1 fruit fly cellular context compared by ENCODE assay signal in the genomic region with DNA sequence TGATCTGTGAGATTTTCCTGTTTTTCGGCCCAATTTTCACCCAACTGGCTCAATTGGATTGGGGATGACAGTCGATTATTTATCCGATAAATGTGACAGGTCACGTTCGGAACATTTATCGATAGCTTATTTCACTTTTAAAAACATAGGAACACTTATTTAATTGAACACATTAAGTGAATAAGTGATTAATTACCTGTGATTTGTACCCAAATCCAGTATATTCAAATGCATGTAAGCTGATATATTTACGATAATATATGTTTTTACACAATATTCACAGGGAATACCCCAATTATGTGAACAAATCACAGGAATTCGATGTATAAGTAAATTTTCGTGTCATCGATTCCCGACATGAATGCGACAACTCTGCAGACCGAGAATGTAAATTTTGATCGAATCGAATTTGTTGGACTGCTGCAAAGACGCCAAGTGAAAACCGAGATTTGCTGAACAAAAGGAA.
TF ChIP-seq lines count a peak whose summit lies in the region.

Gene EMC3 (minus strand): TSS at position 81 of the 466 bp plus-strand sequence.
Gene Dpy-30L1 (plus strand): TSS at position 311 of the 466 bp plus-strand sequence.

TF ChIP-seq in whole organism, embryonic, 481 proteins besides CTCF, POLR2A, EP300 and RAD21 (continued from another document and continues in another):
- TF ChIP-seq so (GFP tag; IDR thresholded peaks at IDR 0.05; lab: Robert Waterston, UW) (peak; percentile 48; the same call in 1 of the 3 replicates), tap (tag; optimal IDR thresholded peaks at IDR 0.05; lab: Kevin White, UChicago) (no peak), jumu (GFP tag; optimal IDR thresholded peaks at IDR 0.05; lab: Kevin White, UChicago) (peak; percentile 27), bab2 (GFP tag; optimal IDR thresholded peaks at IDR 0.05; lab: Kevin White, UChicago) (peak; percentile 40), CG3281 (GFP tag; optimal IDR thresholded peaks at IDR 0.05; lab: Kevin White, UChicago) (no peak), Doc2 (GFP tag; IDR thresholded peaks at IDR 0.05; lab: Robert Waterston, UW) (no peak), BtbVII (GFP tag; optimal IDR thresholded peaks at IDR 0.05; lab: Kevin White, UChicago) (no peak), CG11247 (GFP tag; IDR thresholded peaks at IDR 0.05; lab: Robert Waterston, UW) (0 out of 2 replicates have a peak, but pooled peaks have one; percentile 16), CG1529 (GFP tag; optimal IDR thresholded peaks at IDR 0.05; lab: Kevin White, UChicago) (no peak), Opbp (GFP tag; IDR thresholded peaks at IDR 0.05; lab: Robert Waterston, UW; ENCODE audit: partially characterized antibody) (peak; percentile 72; the same call in 2 of the 3 replicates), yki (optimal IDR thresholded peaks at IDR 0.05; lab: Kevin White, UChicago) (no peak), pfk (GFP tag; optimal IDR thresholded peaks at IDR 0.05; lab: Kevin White, UChicago) (no peak), ac (GFP tag; optimal IDR thresholded peaks at IDR 0.05; lab: Kevin White, UChicago) (no peak), hth (optimal IDR thresholded peaks at IDR 0.05; lab: Kevin White, UChicago) (no peak), CG17328 (GFP tag; IDR thresholded peaks at IDR 0.05; lab: Robert Waterston, UW) (no peak), gcm2 (GFP tag; optimal IDR thresholded peaks at IDR 0.05; lab: Kevin White, UChicago) (peak; percentile 12), kay (GFP tag; optimal IDR thresholded peaks at IDR 0.05; lab: Kevin White, UChicago) (peak; percentile 30), ro (GFP tag; IDR thresholded peaks at IDR 0.05; lab: Robert Waterston, UW) (no peak), croc (GFP tag; conservative IDR thresholded peaks at IDR 0.05; lab: Robert Waterston, UW) (no peak), CG32532 (GFP tag; IDR thresholded peaks at IDR 0.05; lab: Robert Waterston, UW) (peak; percentile 42; the same call in 1 of the 2 replicates), CG8765 (GFP tag; IDR thresholded peaks at IDR 0.05; lab: Robert Waterston, UW) (no peak), repo (GFP tag; optimal IDR thresholded peaks at IDR 0.05; lab: Kevin White, UChicago) (no peak), dmrt11E (tag; optimal IDR thresholded peaks at IDR 0.05; lab: Kevin White, UChicago) (peak; percentile 63), psq (GFP tag; optimal IDR thresholded peaks at IDR 0.05; lab: Kevin White, UChicago) (no peak), CG1792 (GFP tag; optimal IDR thresholded peaks at IDR 0.05; lab: Kevin White, UChicago) (peak; percentile 28), run (tag; optimal IDR thresholded peaks at IDR 0.05; lab: Kevin White, UChicago) (no peak), Optix (GFP tag; IDR thresholded peaks at IDR 0.05; lab: Robert Waterston, UW) (no peak), Pdp1 (GFP tag; optimal IDR thresholded peaks at IDR 0.05; lab: Kevin White, UChicago) (peak; percentile 24 to 53), Jarid2 (GFP tag; optimal IDR thresholded peaks at IDR 0.05; lab: Kevin White, UChicago) (no peak), btn (GFP tag; optimal IDR thresholded peaks at IDR 0.05; lab: Kevin White, UChicago) (no peak), ara (GFP tag; IDR thresholded peaks at IDR 0.05; lab: Robert Waterston, UW) (no peak), seq (GFP tag; IDR thresholded peaks at IDR 0.05; lab: Robert Waterston, UW) (no peak), ham (GFP tag; IDR thresholded peaks at IDR 0.05; lab: Robert Waterston, UW) (no peak), CG17359 (tag; optimal IDR thresholded peaks at IDR 0.05; lab: Kevin White, UChicago) (peak; percentile 59), fd64A (GFP tag; optimal IDR thresholded peaks at IDR 0.05; lab: Kevin White, UChicago) (no peak), TFAM (GFP tag; optimal IDR thresholded peaks at IDR 0.05; lab: Kevin White, UChicago) (no peak), CG11723 (GFP tag; optimal IDR thresholded peaks at IDR 0.05; lab: Kevin White, UChicago) (no peak), CG3847 (GFP tag; IDR thresholded peaks at IDR 0.05; lab: Robert Waterston, UW) (peak; percentile 56), unc-4 (GFP tag; IDR thresholded peaks at IDR 0.05; lab: Robert Waterston, UW; ENCODE audit: partially characterized antibody) (peak; percentile 92), CG8290 (GFP tag; optimal IDR thresholded peaks at IDR 0.05; lab: Kevin White, UChicago) (no peak), CG8290 (tag; optimal IDR thresholded peaks at IDR 0.05; lab: Kevin White, UChicago) (no peak), sug (tag; optimal IDR thresholded peaks at IDR 0.05; lab: Kevin White, UChicago) (no peak), unpg (GFP tag; optimal IDR thresholded peaks at IDR 0.05; lab: Kevin White, UChicago) (no peak), CG3163 (GFP tag; optimal IDR thresholded peaks at IDR 0.05; lab: Kevin White, UChicago) (peak; percentile 12), az2 (GFP tag; optimal IDR thresholded peaks at IDR 0.05; lab: Kevin White, UChicago) (peak; percentile 49), CG8944 (GFP tag; optimal IDR thresholded peaks at IDR 0.05; lab: Kevin White, UChicago) (peak; percentile 29), CG15514 (GFP tag; optimal IDR thresholded peaks at IDR 0.05; lab: Kevin White, UChicago) (peak; percentile 71), cwo (GFP tag; optimal IDR thresholded peaks at IDR 0.05; lab: Kevin White, UChicago) (no peak), CG4404 (GFP tag; IDR thresholded peaks at IDR 0.05; lab: Robert Waterston, UW) (no peak), CoRest (tag; optimal IDR thresholded peaks at IDR 0.05; lab: Kevin White, UChicago) (peak; percentile 74), E2f2 (GFP tag; IDR thresholded peaks at IDR 0.05; lab: Robert Waterston, UW) (peak; percentile 54; the same call in 1 of the 2 replicates), CG2129 (GFP tag; IDR thresholded peaks at IDR 0.05; lab: Robert Waterston, UW; ENCODE audit: partially characterized antibody) (peak; percentile 82), nom (GFP tag; optimal IDR thresholded peaks at IDR 0.05; lab: Kevin White, UChicago) (no peak), CG31388 (GFP tag; optimal IDR thresholded peaks at IDR 0.05; lab: Kevin White, UChicago) (no peak), gt (GFP tag; IDR thresholded peaks at IDR 0.05; lab: Robert Waterston, UW) (no peak), sob (GFP tag; IDR thresholded peaks at IDR 0.05; lab: Robert Waterston, UW) (peak; percentile 55; the same call in 1 of the 2 replicates), Tbp (GFP tag; optimal IDR thresholded peaks at IDR 0.05; lab: Kevin White, UChicago) (no peak), cad (GFP tag; optimal IDR thresholded peaks at IDR 0.05; lab: Kevin White, UChicago) (no peak), Dad (GFP tag; optimal IDR thresholded peaks at IDR 0.05; lab: Kevin White, UChicago) (peak; percentile 32), CG2202 (tag; optimal IDR thresholded peaks at IDR 0.05; lab: Kevin White, UChicago) (peak; percentile 24), Xrp1 (GFP tag; IDR thresholded peaks at IDR 0.05; lab: Robert Waterston, UW) (peak; percentile 37; the same call in 1 of the 2 replicates), twi (tag; optimal IDR thresholded peaks at IDR 0.05; lab: Kevin White, UChicago) (no peak), C15 (GFP tag; IDR thresholded peaks at IDR 0.05; lab: Robert Waterston, UW) (no peak), chinmo (GFP tag; IDR thresholded peaks at IDR 0.05; lab: Robert Waterston, UW; ENCODE audit: partially characterized antibody) (peak; percentile 76; the same call in 1 of the 4 replicates), nerfin-1 (tag; optimal IDR thresholded peaks at IDR 0.05; lab: Kevin White, UChicago) (peak; percentile 41), tna (GFP tag; IDR thresholded peaks at IDR 0.05; lab: Robert Waterston, UW; ENCODE audit: partially characterized antibody) (peak; percentile 70), CG6272 (GFP tag; IDR thresholded peaks at IDR 0.05; lab: Robert Waterston, UW) (0 out of 2 replicates have a peak, but pooled peaks have one; percentile 27), Max (GFP tag; optimal IDR thresholded peaks at IDR 0.05; lab: Kevin White, UChicago) (peak; percentile 58), Atf-2 (GFP tag; optimal IDR thresholded peaks at IDR 0.05; lab: Kevin White, UChicago) (peak; percentile 24), sima (GFP tag; optimal IDR thresholded peaks at IDR 0.05; lab: Kevin White, UChicago) (no peak), CG11093 (GFP tag; IDR thresholded peaks at IDR 0.05; lab: Robert Waterston, UW) (no peak), bsh (GFP tag; optimal IDR thresholded peaks at IDR 0.05; lab: Kevin White, UChicago) (peak in 1 of 2 experiments; percentile 53), Bdp1 (GFP tag; optimal IDR thresholded peaks at IDR 0.05; lab: Kevin White, UChicago) (no peak), Meics (GFP tag; optimal IDR thresholded peaks at IDR 0.05; lab: Kevin White, UChicago) (no peak), fd96Cb (tag; optimal IDR thresholded peaks at IDR 0.05; lab: Kevin White, UChicago) (peak; percentile 2), CG1233 (GFP tag; optimal IDR thresholded peaks at IDR 0.05; lab: Kevin White, UChicago) (no peak), tio (GFP tag; optimal IDR thresholded peaks at IDR 0.05; lab: Kevin White, UChicago) (no peak), Ets97D (GFP tag; optimal IDR thresholded peaks at IDR 0.05; lab: Kevin White, UChicago) (peak; percentile 57), CG11398 (GFP tag; optimal IDR thresholded peaks at IDR 0.05; lab: Kevin White, UChicago) (no peak), pum (GFP tag; optimal IDR thresholded peaks at IDR 0.05; lab: Kevin White, UChicago) (peak; percentile 30), Rx (GFP tag; IDR thresholded peaks at IDR 0.05; lab: Robert Waterston, UW) (no peak), bigmax (GFP tag; optimal IDR thresholded peaks at IDR 0.05; lab: Kevin White, UChicago) (no peak), H2.0 (GFP tag; IDR thresholded peaks at IDR 0.05; lab: Robert Waterston, UW) (peak; percentile 48), CG18262 (tag; optimal IDR thresholded peaks at IDR 0.05; lab: Kevin White, UChicago) (peak; percentile 66), abd-A (tag; optimal IDR thresholded peaks at IDR 0.05; lab: Kevin White, UChicago) (no peak), CG7839 (tag; optimal IDR thresholded peaks at IDR 0.05; lab: Kevin White, UChicago) (no peak), ewg (GFP tag; optimal IDR thresholded peaks at IDR 0.05; lab: Kevin White, UChicago) (no peak), slbo (GFP tag; IDR thresholded peaks at IDR 0.05; lab: Robert Waterston, UW) (peak; percentile 60), dan (GFP tag; IDR thresholded peaks at IDR 0.05; lab: Robert Waterston, UW) (no peak), Fer2 (tag; optimal IDR thresholded peaks at IDR 0.05; lab: Kevin White, UChicago) (peak; percentile 2), Sry-δ (GFP tag; optimal IDR thresholded peaks at IDR 0.05; lab: Kevin White, UChicago) (peak; percentile 87), hkb (optimal IDR thresholded peaks at IDR 0.05; lab: Kevin White, UChicago) (no peak), hkb (GFP tag; IDR thresholded peaks at IDR 0.05; lab: Robert Waterston, UW) (peak; percentile 57), pros (GFP tag; optimal IDR thresholded peaks at IDR 0.05; lab: Kevin White, UChicago) (no peak), Nf-YA (GFP tag; IDR thresholded peaks at IDR 0.05; lab: Robert Waterston, UW) (no peak), gsb (GFP tag; IDR thresholded peaks at IDR 0.05; lab: Robert Waterston, UW) (no peak), CG9797 (GFP tag; optimal IDR thresholded peaks at IDR 0.05; lab: Kevin White, UChicago) (no peak), CG1602 (GFP tag; optimal IDR thresholded peaks at IDR 0.05; lab: Kevin White, UChicago) (peak; percentile 56), mld (GFP tag; IDR thresholded peaks at IDR 0.05; lab: Robert Waterston, UW; ENCODE audit: partially characterized antibody) (0 out of 3 replicates have a peak, but pooled peaks have one; percentile 29), zen2 (GFP tag; IDR thresholded peaks at IDR 0.05; lab: Robert Waterston, UW; ENCODE audit: partially characterized antibody) (peak; percentile 69; the same call in 1 of the 3 replicates), CG30403 (GFP tag; optimal IDR thresholded peaks at IDR 0.05; lab: Kevin White, UChicago) (peak; percentile 79), CG17361 (GFP tag; IDR thresholded peaks at IDR 0.05; lab: Robert Waterston, UW) (peak; percentile 67), Dfd (GFP tag; optimal IDR thresholded peaks at IDR 0.05; lab: Kevin White, UChicago) (no peak), Hr51 (GFP tag; optimal IDR thresholded peaks at IDR 0.05; lab: Kevin White, UChicago) (peak in 1 of 2 experiments; percentile 30), bowl (GFP tag; IDR thresholded peaks at IDR 0.05; lab: Robert Waterston, UW) (no peak), insv (GFP tag; optimal IDR thresholded peaks at IDR 0.05; lab: Kevin White, UChicago) (peak in 1 of 2 experiments; percentile 86), H15 (GFP tag; IDR thresholded peaks at IDR 0.05; lab: Robert Waterston, UW) (no peak), CG10274 (GFP tag; optimal IDR thresholded peaks at IDR 0.05; lab: Kevin White, UChicago) (no peak), Bgb (GFP tag; IDR thresholded peaks at IDR 0.05; lab: Robert Waterston, UW; ENCODE audit: partially characterized antibody) (peak; percentile 75), grau (tag; optimal IDR thresholded peaks at IDR 0.05; lab: Kevin White, UChicago) (peak; percentile 66), CG12942 (GFP tag; optimal IDR thresholded peaks at IDR 0.05; lab: Kevin White, UChicago) (peak; percentile 32), vfl (GFP tag; optimal IDR thresholded peaks at IDR 0.05; lab: Kevin White, UChicago) (peak; percentile 10), pita (GFP tag; optimal IDR thresholded peaks at IDR 0.05; lab: Kevin White, UChicago) (no peak), CG12236 (GFP tag; optimal IDR thresholded peaks at IDR 0.05; lab: Kevin White, UChicago) (no peak), CG7357 (GFP tag; IDR thresholded peaks at IDR 0.05; lab: Robert Waterston, UW) (no peak), HmgZ (tag; optimal IDR thresholded peaks at IDR 0.05; lab: Kevin White, UChicago) (peak; percentile 64), Dref (GFP tag; IDR thresholded peaks at IDR 0.05; lab: Robert Waterston, UW) (peak; percentile 74), dysf (GFP tag; IDR thresholded peaks at IDR 0.05; lab: Robert Waterston, UW) (peak; percentile 57; the same call in 2 of the 3 replicates), lola (GFP tag; optimal IDR thresholded peaks at IDR 0.05; lab: Kevin White, UChicago) (peak in 1 of 3 experiments; percentile 50), bcd (GFP tag; optimal IDR thresholded peaks at IDR 0.05; lab: Kevin White, UChicago) (no peak), Hmr (GFP tag; optimal IDR thresholded peaks at IDR 0.05; lab: Kevin White, UChicago) (no peak), Aef1 (GFP tag; IDR thresholded peaks at IDR 0.05; lab: Robert Waterston, UW) (peak; percentile 36; the same call in 1 of the 3 replicates), CG8478 (optimal IDR thresholded peaks at IDR 0.05; lab: Kevin White, UChicago) (no peak), Vsx1 (GFP tag; optimal IDR thresholded peaks at IDR 0.05; lab: Kevin White, UChicago) (no peak), scrt (GFP tag; optimal IDR thresholded peaks at IDR 0.05; lab: Kevin White, UChicago) (no peak), Sox102F (GFP tag; optimal IDR thresholded peaks at IDR 0.05; lab: Kevin White, UChicago) (no peak)
